Worm (Caenorhabditis elegans) whole organism, young adult: ENCODE measurements around the gene F54F2.9.

ENCODE experiments used
- B0019.2 ChIP-seq: fragments of 200-800 bp; sonication (Bioruptor generic); conservative IDR thresholded peaks from 2 replicates; pipeline ENCODE4 v1.3.6; 2022; ENCODE audit warnings: missing genetic modification reagents, missing genetic modification characterization, missing compliant biosample characterization
- C06A6.2 ChIP-seq: fragments of 200-800 bp; sonication (Bioruptor generic); conservative IDR thresholded peaks from 2 replicates; pipeline ENCODE4 v1.3.6; 2022; ENCODE audit warnings: missing genetic modification characterization, missing compliant biosample characterization
- F23B12.7 ChIP-seq: sonication (generic microtip); optimal IDR thresholded peaks from 2 replicates; lab custom pipeline; 2017; ENCODE audit warnings: missing genetic modification characterization, mild to moderate bottlenecking, missing compliant biosample characterization, antibody characterized with exemption, moderate library complexity; ENCODE audit not compliant: insufficient read depth
- F37B4.10 ChIP-seq: fragments of 200-800 bp; sonication (Bioruptor generic); IDR thresholded peaks from 2 replicates; pipeline ENCODE4 v1.3.6; 2022; ENCODE audit warnings: missing genetic modification characterization, missing compliant biosample characterization
- F49E8.2 ChIP-seq: sonication (generic microtip); optimal IDR thresholded peaks from 3 replicates; lab custom pipeline; 2017; ENCODE audit warnings: missing genetic modification characterization, mild to moderate bottlenecking, missing compliant biosample characterization, antibody characterized with exemption, moderate library complexity; ENCODE audit not compliant: insufficient read depth
- F55B11.4 ChIP-seq: sonication (generic microtip); optimal IDR thresholded peaks from 2 replicates; lab custom pipeline; 2016; ENCODE audit warnings: missing compliant biosample characterization, missing genetic modification characterization, borderline replicate concordance; ENCODE audit not compliant: insufficient read depth
- K12H6.12 ChIP-seq: fragments of 200-800 bp; sonication (Bioruptor generic); optimal IDR thresholded peaks from 2 replicates; lab custom pipeline; 2018; ENCODE audit warnings: mild to moderate bottlenecking, missing genetic modification characterization, missing compliant biosample characterization
- Y79H2A.3 ChIP-seq: fragments of 200-800 bp; sonication (Bioruptor generic); conservative IDR thresholded peaks from 2 replicates; pipeline ENCODE4 v1.3.6; 2022; ENCODE audit warnings: missing genetic modification reagents, missing genetic modification characterization, missing compliant biosample characterization
- attf-5 ChIP-seq: fragments of 200-800 bp; sonication (Bioruptor generic); optimal IDR thresholded peaks from 2 replicates; lab custom pipeline; 2018; ENCODE audit warnings: mild to moderate bottlenecking, missing genetic modification characterization, missing compliant biosample characterization
- bed-1 ChIP-seq: fragments of 200-800 bp; sonication (Bioruptor generic); IDR thresholded peaks from 2 replicates; pipeline ENCODE4 v1.3.6; 2022; ENCODE audit warnings: missing genetic modification reagents, missing genetic modification characterization, missing compliant biosample characterization
- ceh-58 ChIP-seq: fragments of 200-800 bp; sonication (Bioruptor generic); IDR thresholded peaks from 2 replicates; pipeline ENCODE4 v1.3.6; 2022; ENCODE audit warnings: missing genetic modification characterization, missing compliant biosample characterization
- ceh-79 ChIP-seq: sonication (generic microtip); optimal IDR thresholded peaks from 2 replicates; lab custom pipeline; 2017; ENCODE audit warnings: mild to moderate bottlenecking, missing genetic modification characterization, missing compliant biosample characterization
- ceh-91 ChIP-seq: fragments of 200-800 bp; sonication (Bioruptor generic); IDR thresholded peaks from 2 replicates; pipeline ENCODE4 v1.3.6; 2022; ENCODE audit warnings: missing genetic modification reagents, missing genetic modification characterization, missing compliant biosample characterization
- die-1 ChIP-seq: sonication (generic microtip); optimal IDR thresholded peaks from 2 replicates; lab custom pipeline; 2016; ENCODE audit warnings: missing genotype, mild to moderate bottlenecking, missing genetic modification characterization, missing compliant biosample characterization
- dpl-1 ChIP-seq: fragments of 150-350 bp; optimal IDR thresholded peaks from 2 replicates; lab custom pipeline; 2014; ENCODE audit warnings: missing biosample characterization, missing genetic modification reagents, missing genetic modification characterization
- egl-18 ChIP-seq: fragments of 200-800 bp; sonication (Bioruptor generic); IDR thresholded peaks from 2 replicates; pipeline ENCODE4 v1.3.6; 2022; ENCODE audit warnings: missing genetic modification reagents, missing genetic modification characterization, missing compliant biosample characterization
- egrh-3 ChIP-seq: fragments of 200-800 bp; sonication (Bioruptor generic); IDR thresholded peaks from 2 replicates; pipeline ENCODE4 v1.3.6; 2022; ENCODE audit warnings: missing genetic modification reagents, missing genetic modification characterization, missing compliant biosample characterization
- gei-17 ChIP-seq: fragments of 200-800 bp; sonication (Bioruptor generic); optimal IDR thresholded peaks from 2 replicates; lab custom pipeline; 2018; ENCODE audit warnings: mild to moderate bottlenecking, missing genetic modification characterization, missing compliant biosample characterization
- him-1 ChIP-seq: sonication (generic microtip); optimal IDR thresholded peaks from 2 replicates; lab custom pipeline; 2016; ENCODE audit warnings: missing genotype, missing genetic modification reagents, missing genetic modification characterization, missing compliant biosample characterization
- hlh-12 ChIP-seq: sonication (generic microtip); optimal IDR thresholded peaks from 2 replicates; lab custom pipeline; 2016; ENCODE audit warnings: missing genetic modification characterization, missing compliant biosample characterization
- hlh-26 ChIP-seq: fragments of 200-800 bp; sonication (Bioruptor generic); conservative IDR thresholded peaks from 2 replicates; pipeline ENCODE4 v1.3.6; 2022; ENCODE audit warnings: missing genetic modification reagents, missing genetic modification characterization, missing compliant biosample characterization
- hmg-1.2 ChIP-seq: fragments of 200-800 bp; sonication (Bioruptor generic); IDR thresholded peaks from 2 replicates; pipeline ENCODE4 v1.3.6; 2022; ENCODE audit warnings: missing genetic modification reagents, missing genetic modification characterization, missing compliant biosample characterization
- hrde-1 ChIP-seq: sonication (generic microtip); optimal IDR thresholded peaks from 2 replicates; lab custom pipeline; 2016; ENCODE audit warnings: missing genetic modification characterization, mild to moderate bottlenecking, missing compliant biosample characterization, moderate library complexity, missing genotype, missing genetic modification reagents, borderline replicate concordance
- lin-35 ChIP-seq, 3 experiments: fragments of 150-350 bp in 2 of 3; sonication (generic microtip) in 1 of 3; optimal IDR thresholded peaks; 2 replicates each; lab custom pipeline; 2014 to 2018; ENCODE audit warnings: missing biosample characterization in 3 of 3, missing genetic modification characterization in 3 of 3, missing genetic modification reagents in 3 of 3
- lin-40 ChIP-seq: sonication (generic microtip); optimal IDR thresholded peaks from 2 replicates; lab custom pipeline; 2016; ENCODE audit warnings: missing genetic modification characterization, mild to moderate bottlenecking, missing compliant biosample characterization, missing genotype, missing genetic modification reagents
- lin-54 ChIP-seq: fragments of 200-800 bp; sonication (Bioruptor generic); optimal IDR thresholded peaks from 2 replicates; lab custom pipeline; 2018; ENCODE audit warnings: mild to moderate bottlenecking, missing genetic modification characterization, missing compliant biosample characterization
- lsl-1 ChIP-seq: fragments of 200-800 bp; sonication (Bioruptor generic); optimal IDR thresholded peaks from 2 replicates; lab custom pipeline; 2018; ENCODE audit warnings: mild to moderate bottlenecking, missing genetic modification characterization, moderate library complexity, missing compliant biosample characterization
- madf-10 ChIP-seq: sonication (generic microtip); optimal IDR thresholded peaks from 2 replicates; lab custom pipeline; 2016; ENCODE audit warnings: mild to moderate bottlenecking, missing genetic modification characterization, missing compliant biosample characterization
- madf-3 ChIP-seq: fragments of 200-800 bp; sonication (Bioruptor generic); IDR thresholded peaks from 2 replicates; pipeline ENCODE4 v1.3.6; 2022; ENCODE audit warnings: missing genetic modification reagents, missing genetic modification characterization, missing compliant biosample characterization
- madf-6 ChIP-seq: fragments of 200-800 bp; sonication (Bioruptor generic); IDR thresholded peaks from 2 replicates; pipeline ENCODE4 v1.3.6; 2022; ENCODE audit warnings: missing genetic modification reagents, missing genetic modification characterization, missing compliant biosample characterization
- mes-4 ChIP-seq: sonication (generic microtip); optimal IDR thresholded peaks from 2 replicates; lab custom pipeline; 2016; ENCODE audit warnings: missing genotype, missing genetic modification characterization, missing compliant biosample characterization
- mxl-1 ChIP-seq: sonication (generic microtip); optimal IDR thresholded peaks from 2 replicates; lab custom pipeline; 2016; ENCODE audit warnings: missing genetic modification characterization, missing compliant biosample characterization
- nfya-1 ChIP-seq: sonication (generic microtip); optimal IDR thresholded peaks from 2 replicates; lab custom pipeline; 2017; ENCODE audit warnings: antibody characterized with exemption, missing compliant biosample characterization, missing genetic modification characterization, borderline replicate concordance; ENCODE audit not compliant: insufficient read depth
- nfya-2 ChIP-seq: fragments of 200-800 bp; sonication (Bioruptor generic); IDR thresholded peaks from 2 replicates; pipeline ENCODE4 v1.3.6; 2022; ENCODE audit warnings: missing genetic modification reagents, missing genetic modification characterization, missing compliant biosample characterization
- nhr-120 ChIP-seq: fragments of 200-800 bp; sonication (Bioruptor generic); IDR thresholded peaks from 2 replicates; pipeline ENCODE4 v1.3.6; 2022; ENCODE audit warnings: missing genetic modification characterization, missing compliant biosample characterization
- nhr-179 ChIP-seq: sonication (generic microtip); optimal IDR thresholded peaks from 2 replicates; lab custom pipeline; 2016; ENCODE audit warnings: mild to moderate bottlenecking, missing genetic modification characterization, missing compliant biosample characterization
- nhr-80 ChIP-seq: sonication (generic microtip); optimal IDR thresholded peaks from 2 replicates; lab custom pipeline; 2016; ENCODE audit warnings: missing genetic modification characterization, missing compliant biosample characterization
- nhr-90 ChIP-seq: sonication (generic microtip); optimal IDR thresholded peaks from 2 replicates; lab custom pipeline; 2016; ENCODE audit warnings: missing genotype, mild to moderate bottlenecking, missing genetic modification characterization, missing compliant biosample characterization
- pbrm-1 ChIP-seq: fragments of 200-800 bp; sonication (Bioruptor generic); IDR thresholded peaks from 2 replicates; pipeline ENCODE4 v1.3.6; 2022; ENCODE audit warnings: missing genetic modification reagents, missing genetic modification characterization, missing compliant biosample characterization
- rpc-1 ChIP-seq, 2 experiments: fragments of 150-350 bp in 1 of 2; sonication (generic microtip) in 1 of 2; optimal IDR thresholded peaks; 2 replicates each; lab custom pipeline; 2014 to 2018; ENCODE audit warnings: missing biosample characterization in 1 of 2, missing genetic modification characterization in 1 of 2, missing genetic modification reagents in 1 of 2, missing genotype in 1 of 2
- snpc-1.1 ChIP-seq: sonication (generic microtip); optimal IDR thresholded peaks from 2 replicates; lab custom pipeline; 2017; ENCODE audit warnings: missing genetic modification characterization, mild to moderate bottlenecking, missing compliant biosample characterization, antibody characterized with exemption, moderate library complexity, missing genotype, missing genetic modification reagents; ENCODE audit not compliant: insufficient read depth
- somi-1 ChIP-seq: fragments of 200-800 bp; sonication (Bioruptor generic); optimal IDR thresholded peaks from 2 replicates; lab custom pipeline; 2018; ENCODE audit warnings: mild to moderate bottlenecking, missing genetic modification characterization, missing compliant biosample characterization
- tbp1 ChIP-seq: fragments of 200-800 bp; sonication (Bioruptor generic); optimal IDR thresholded peaks from 2 replicates; lab custom pipeline; 2018; ENCODE audit warnings: mild to moderate bottlenecking, missing genetic modification characterization, missing compliant biosample characterization
- tbx-9 ChIP-seq: sonication (generic microtip); optimal IDR thresholded peaks from 2 replicates; lab custom pipeline; 2016; ENCODE audit warnings: borderline replicate concordance, missing genetic modification characterization, inconsistent platforms, missing compliant biosample characterization
- zim-3 ChIP-seq: sonication (generic microtip); optimal IDR thresholded peaks from 2 replicates; lab custom pipeline; 2017; ENCODE audit warnings: mild to moderate bottlenecking, missing genetic modification characterization, moderate library complexity, missing compliant biosample characterization
- ztf-26 ChIP-seq: sonication (generic microtip); optimal IDR thresholded peaks from 2 replicates; lab custom pipeline; 2017; ENCODE audit warnings: missing genetic modification characterization, missing compliant biosample characterization
- ztf-28 ChIP-seq: fragments of 200-800 bp; sonication (Bioruptor generic); IDR thresholded peaks from 2 replicates; pipeline ENCODE4 v1.3.6; 2022; ENCODE audit warnings: missing genetic modification reagents, missing genetic modification characterization, missing compliant biosample characterization
- ztf-6 ChIP-seq: fragments of 200-800 bp; sonication (Bioruptor generic); IDR thresholded peaks from 2 replicates; pipeline ENCODE4 v1.3.6; 2022; ENCODE audit warnings: missing genetic modification reagents, missing genetic modification characterization, missing compliant biosample characterization

F54F2.9 gene

ce11 chrIII:8797211-8797733 is 29.8 kb downstream of the F54F2.9 start (continued):
- TF ChIP-seq egl-18 (GFP tag; lab: Robert Waterston, UW) = no peak
- TF ChIP-seq die-1 (tag; lab: Kevin White, UChicago) = peak; percentile 61
- TF ChIP-seq lin-40 (tag; lab: Kevin White, UChicago) = peak; percentile 91
- peak; percentile 54 for TF ChIP-seq hmg-1.2 (GFP tag; lab: Robert Waterston, UW)
- no peak for TF ChIP-seq dpl-1 (GFP tag; lab: Kevin White, UChicago)
- no peak for TF ChIP-seq hlh-26 (GFP tag; lab: Robert Waterston, UW)
- no peak for TF ChIP-seq snpc-1.1 (tag; lab: Kevin White, UChicago)
- TF ChIP-seq F23B12.7 (tag; lab: Kevin White, UChicago) = no peak
- TF ChIP-seq nfya-1 (tag; lab: Kevin White, UChicago) = no peak
- no peak for TF ChIP-seq nhr-179 (tag; lab: Kevin White, UChicago)
- TF ChIP-seq nhr-80 = peak; percentile 99
- TF ChIP-seq gei-17 (GFP tag; lab: Kevin White, UChicago) = no peak
- no peak for TF ChIP-seq zim-3 (tag; lab: Kevin White, UChicago)
- peak; percentile 81 for TF ChIP-seq K12H6.12
- TF ChIP-seq ceh-91 (GFP tag; lab: Robert Waterston, UW) = no peak
- peak; percentile 89 for TF ChIP-seq attf-5 (GFP tag; lab: Kevin White, UChicago)
- peak; percentile 82 for TF ChIP-seq madf-10 (tag; lab: Kevin White, UChicago)
- no peak for TF ChIP-seq Y79H2A.3 (GFP tag; lab: Robert Waterston, UW)
- TF ChIP-seq lin-54 = peak; percentile 20
- TF ChIP-seq nhr-120 (GFP tag; lab: Robert Waterston, UW) = no peak
- TF ChIP-seq him-1 (tag; lab: Kevin White, UChicago) = no peak
- TF ChIP-seq somi-1 (GFP tag; lab: Kevin White, UChicago) = peak; percentile 93
- peak in 1 of 3 experiments; percentile 74 for TF ChIP-seq lin-35 (GFP tag; optimal IDR thresholded peaks at IDR 0.05; lab: Kevin White, UChicago)
- TF ChIP-seq lsl-1 (GFP tag; lab: Kevin White, UChicago) = peak; percentile 9
- no peak for TF ChIP-seq hrde-1 (tag; lab: Kevin White, UChicago)
- TF ChIP-seq rpc-1 (optimal IDR thresholded peaks at IDR 0.05; lab: Kevin White, UChicago) = no peak
- TF ChIP-seq rpc-1 (tag; optimal IDR thresholded peaks at IDR 0.05; lab: Kevin White, UChicago) = no peak
- no peak for TF ChIP-seq ztf-28
- peak; percentile 57 for TF ChIP-seq nhr-90 (tag; lab: Kevin White, UChicago)
- no peak for TF ChIP-seq mes-4 (tag; lab: Kevin White, UChicago)
- no peak for TF ChIP-seq madf-6 (GFP tag; lab: Robert Waterston, UW)
- TF ChIP-seq C06A6.2 (GFP tag; lab: Robert Waterston, UW) = peak; percentile 65
- no peak for TF ChIP-seq ceh-79 (tag; lab: Kevin White, UChicago)
- TF ChIP-seq ztf-6 (GFP tag; lab: Robert Waterston, UW) = no peak
- 0 out of 2 replicates have a peak, but pooled peaks have one; percentile 17 for TF ChIP-seq pbrm-1
- peak; percentile 25; the same call in 1 of the 2 replicates for TF ChIP-seq egrh-3
- no peak for TF ChIP-seq ceh-58
- no peak for TF ChIP-seq nfya-2 (GFP tag; lab: Robert Waterston, UW)
- no peak for TF ChIP-seq B0019.2 (GFP tag; lab: Robert Waterston, UW)
- TF ChIP-seq F55B11.4 (tag; lab: Kevin White, UChicago) = no peak
- no peak for TF ChIP-seq mxl-1 (tag; lab: Kevin White, UChicago)
- peak; percentile 77 for TF ChIP-seq ztf-26
- TF ChIP-seq bed-1 (GFP tag; lab: Robert Waterston, UW) = no peak
- TF ChIP-seq hlh-12 (tag; lab: Kevin White, UChicago) = no peak
- TF ChIP-seq tbx-9 (tag; lab: Kevin White, UChicago) = no peak
- no peak for TF ChIP-seq F37B4.10 (GFP tag; lab: Robert Waterston, UW)
- TF ChIP-seq F49E8.2 (tag; lab: Kevin White, UChicago) = no peak
- peak; percentile 46 for TF ChIP-seq tbp1
- no peak for TF ChIP-seq madf-3 (GFP tag; lab: Robert Waterston, UW)
